Worm (Caenorhabditis elegans) whole organism, L4/young adult: ENCODE results near the gene Y32B12A.5.
"Not testable (repeated sequence)": the region's sequence is repeated elsewhere in the genome, so short reads cannot be mapped to it uniquely, and the experiment has no call there.

ENCODE experiments used
- W03F9.2 ChIP-seq: fragments of 150-350 bp; optimal IDR thresholded peaks from 2 replicates; lab custom pipeline; 2014; ENCODE audit warnings: missing biosample characterization, missing genetic modification characterization
- dao-5 ChIP-seq: sonication (generic microtip); optimal IDR thresholded peaks from 2 replicates; lab custom pipeline; 2016; ENCODE audit warnings: missing genotype, missing genetic modification characterization, moderate library complexity, missing compliant biosample characterization
- him-1 ChIP-seq: sonication (generic microtip); optimal IDR thresholded peaks from 2 replicates; lab custom pipeline; 2016; ENCODE audit warnings: missing genotype, missing genetic modification reagents, missing genetic modification characterization, missing compliant biosample characterization

Gene Y32B12A.5

DNA sequence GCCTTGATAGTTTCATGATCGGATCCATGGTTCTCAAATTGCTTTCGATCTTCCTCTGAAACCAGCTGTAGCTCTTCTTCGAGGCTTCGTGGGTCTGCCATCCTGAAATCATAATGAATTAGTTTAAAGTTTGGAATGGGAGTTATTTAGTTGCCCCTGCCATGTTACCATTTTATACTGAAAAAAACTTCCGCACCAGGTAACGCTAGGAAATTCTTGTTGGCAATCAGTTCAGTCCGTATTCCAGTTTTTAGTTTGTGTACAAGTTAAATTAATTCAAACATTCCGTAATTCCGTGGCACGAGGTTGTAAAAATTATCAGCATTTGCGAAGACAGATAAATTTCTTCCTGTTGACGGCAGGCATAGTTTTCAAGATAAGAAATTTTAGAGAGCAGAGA, at the start of gene Y32B12A.5:
Y32B12A.5 (minus strand) TSS at position 101 of the 400 bp plus-strand sequence.
- TF ChIP-seq him-1 (tag; lab: Kevin White, UChicago) = no peak
- no peak for TF ChIP-seq dao-5 (tag; lab: Kevin White, UChicago)
- TF ChIP-seq W03F9.2 (tag; lab: Kevin White, UChicago) = no peak

- TF ChIP-seq W03F9.2 (tag; lab: Kevin White, UChicago) (no peak), him-1 (tag; lab: Kevin White, UChicago) (no peak), dao-5 (tag; lab: Kevin White, UChicago) (no peak)
These were observed 49.3 kb upstream of the Y32B12A.5 start, which contains the start of gene Y32B12B.1 for ce11 chrV:16536701-16537100. Gene Y32B12B.1 (plus strand): TSS chrV:16537001.

DNA sequence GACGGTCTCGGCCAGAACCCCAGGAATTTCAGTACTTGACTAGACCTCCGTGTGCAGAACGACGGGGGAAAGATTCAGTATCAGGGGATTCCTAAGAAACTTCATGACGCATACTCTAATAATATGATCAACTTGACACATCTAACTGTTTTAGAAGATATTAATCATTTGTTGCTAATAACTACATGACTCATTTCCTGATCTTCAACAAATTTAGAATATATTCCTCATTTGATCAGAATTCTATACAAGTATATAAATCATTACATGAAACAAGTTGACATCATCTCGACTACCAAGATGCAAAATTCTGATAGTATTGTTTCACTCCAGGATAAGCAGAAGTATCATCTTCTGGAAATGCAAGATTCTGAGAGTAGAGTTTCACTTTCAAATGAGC, 47.8 kb upstream of the Y32B12A.5 start, which contains the start of gene Y32B12B.8:
Y32B12B.8 (plus strand) TSS at position 301 of the 400 bp plus-strand sequence.
- TF ChIP-seq dao-5 (tag; lab: Kevin White, UChicago) = no peak
- no peak for TF ChIP-seq W03F9.2 (tag; lab: Kevin White, UChicago)
- TF ChIP-seq him-1 (tag; lab: Kevin White, UChicago) = no peak

ce11 chrV:16534000-16534399, 46.6 kb upstream of the Y32B12A.5 start, which contains the start of gene cpr-2:
Gene cpr-2 (minus strand): TSS chrV:16534100.
- no peak for TF ChIP-seq W03F9.2 (tag; lab: Kevin White, UChicago)
- TF ChIP-seq dao-5 (tag; lab: Kevin White, UChicago) = no peak
- no peak for TF ChIP-seq him-1 (tag; lab: Kevin White, UChicago)

DNA sequence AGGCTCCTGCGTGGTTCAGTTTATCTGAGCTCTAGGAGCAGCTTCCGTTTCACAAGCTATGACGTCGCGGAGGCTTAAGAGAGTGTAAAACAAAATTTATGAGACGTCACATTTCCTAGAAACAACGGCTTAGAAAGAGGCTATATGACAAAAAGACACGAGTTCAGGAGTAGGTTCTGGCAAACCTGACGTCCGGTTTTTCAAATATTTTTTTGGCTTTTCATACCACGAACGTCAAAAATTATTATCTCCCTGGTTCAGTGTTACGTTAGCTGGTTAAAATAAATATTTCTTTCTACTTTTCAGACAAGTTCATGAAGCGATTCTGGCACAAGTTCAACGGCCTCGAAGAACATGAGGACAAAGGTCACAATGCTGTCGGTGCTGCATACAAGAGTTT, 40.4 kb upstream of the Y32B12A.5 start, which contains the start of gene F36D3.16:
F36D3.16 (plus strand) TSS at position 301 of the 400 bp plus-strand sequence.
- TF ChIP-seq W03F9.2 (tag; lab: Kevin White, UChicago) (no peak), him-1 (tag; lab: Kevin White, UChicago) (no peak), dao-5 (tag; lab: Kevin White, UChicago) (no peak)

- TF ChIP-seq W03F9.2 (tag; lab: Kevin White, UChicago) (no peak), him-1 (tag; lab: Kevin White, UChicago) (no peak), dao-5 (tag; lab: Kevin White, UChicago) (no peak)
These were observed 39.5 kb upstream of the Y32B12A.5 start, which contains the start of gene F36D3.8 for ce11 chrV:16526858-16527257. Gene F36D3.8 (plus strand): TSS chrV:16527158.

ce11 chrV:16522242-16522641, 34.9 kb upstream of the Y32B12A.5 start, which contains the start of gene srw-34:
Gene srw-34 (minus strand): TSS chrV:16522342.
- TF ChIP-seq W03F9.2 (tag; lab: Kevin White, UChicago) (no peak), dao-5 (tag; lab: Kevin White, UChicago) (no peak), him-1 (tag; lab: Kevin White, UChicago) (no peak)

- no peak for TF ChIP-seq dao-5 (tag; lab: Kevin White, UChicago)
- TF ChIP-seq him-1 (tag; lab: Kevin White, UChicago) = no peak
- no peak for TF ChIP-seq W03F9.2 (tag; lab: Kevin White, UChicago)
These were observed 30.2 kb upstream of the Y32B12A.5 start, which contains the start of gene F36D3.4 for ce11 chrV:16517619-16518018. Gene F36D3.4 (minus strand): TSS chrV:16517719.

DNA sequence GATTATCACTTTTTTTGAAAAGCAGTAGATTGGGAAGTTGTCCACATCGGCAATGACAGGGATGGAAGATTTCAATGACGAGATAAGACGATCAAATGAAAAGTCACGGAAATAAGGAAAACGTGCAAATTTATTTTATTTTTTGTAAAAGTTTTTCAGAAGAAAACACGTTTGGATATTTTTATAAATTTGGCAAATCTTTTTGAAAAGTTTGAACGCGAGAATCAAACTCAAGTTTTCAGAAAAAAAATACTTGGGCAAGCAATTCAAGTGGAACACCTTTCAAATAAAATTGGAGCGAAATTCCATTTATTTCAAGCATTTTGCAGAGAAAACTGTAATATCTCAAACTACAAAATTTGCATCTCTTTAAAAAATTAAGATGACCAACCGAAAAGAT, 27.8 kb upstream of the Y32B12A.5 start, which contains the start of gene F36D3.5:
F36D3.5 (minus strand) TSS at position 101 of the 400 bp plus-strand sequence.
- not testable (repeated sequence) for TF ChIP-seq W03F9.2, him-1, dao-5 (tag; lab: Kevin White, UChicago)

ce11 chrV:16508667-16509066, 21.3 kb upstream of the Y32B12A.5 start, which contains the start of gene srr-3:
Gene srr-3 (minus strand): TSS chrV:16508767.
- TF ChIP-seq dao-5 (tag; lab: Kevin White, UChicago) = no peak
- TF ChIP-seq him-1 (tag; lab: Kevin White, UChicago) = no peak
- TF ChIP-seq W03F9.2 (tag; lab: Kevin White, UChicago) = no peak

ce11 chrV:16506650-16507049, 19.3 kb upstream of the Y32B12A.5 start:
- TF ChIP-seq dao-5 (tag; lab: Kevin White, UChicago) (no peak), him-1 (tag; lab: Kevin White, UChicago) (no peak), W03F9.2 (tag; lab: Kevin White, UChicago) (no peak)

DNA sequence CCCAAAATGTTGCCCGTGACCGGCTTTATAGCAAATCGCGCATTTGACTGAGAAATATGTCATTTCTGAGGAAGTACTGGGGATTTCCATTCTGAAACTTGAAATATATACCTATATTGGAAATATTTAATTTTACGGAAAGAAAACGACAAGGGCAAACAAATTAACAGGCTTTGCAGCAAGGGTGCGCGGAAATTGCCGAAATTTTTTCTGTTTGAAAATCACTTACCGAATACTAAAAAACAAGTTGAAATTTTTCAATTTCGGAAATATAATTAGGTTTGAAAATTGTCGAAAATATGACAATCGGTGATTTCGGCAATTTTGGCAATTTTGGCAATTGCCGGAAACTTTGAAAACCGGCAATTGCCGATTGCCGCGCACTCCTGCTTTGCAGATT, 18.5 kb upstream of the Y32B12A.5 start, which contains the start of gene nhr-54:
nhr-54 (minus strand) TSS at position 101 of the 400 bp plus-strand sequence.
- TF ChIP-seq dao-5 (tag; lab: Kevin White, UChicago) (no peak), W03F9.2 (tag; lab: Kevin White, UChicago) (no peak), him-1 (tag; lab: Kevin White, UChicago) (no peak)

DNA sequence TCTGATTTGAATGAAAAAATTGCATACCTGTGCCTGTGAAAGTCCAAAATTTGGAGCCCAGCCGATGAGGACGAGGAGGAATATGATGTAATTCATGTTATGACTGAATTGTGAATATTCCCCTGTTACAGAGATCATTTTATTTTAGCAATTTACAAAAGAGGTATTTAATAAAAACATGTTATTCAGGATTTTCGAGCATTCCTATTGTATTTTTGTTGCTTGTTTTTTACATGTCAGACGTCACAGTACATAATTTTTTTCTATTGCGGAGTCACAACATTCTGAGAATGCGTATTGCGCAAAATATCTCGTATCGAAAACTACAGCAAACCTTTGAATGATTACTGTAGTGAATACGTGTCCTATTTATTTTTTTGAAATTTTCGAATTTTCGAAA, 15.8 kb upstream of the Y32B12A.5 start, which contains the start of gene F36D3.14:
F36D3.14 (minus strand) TSS at position 101 of the 400 bp plus-strand sequence.
- no peak for TF ChIP-seq dao-5 (tag; lab: Kevin White, UChicago)
- TF ChIP-seq W03F9.2 (tag; lab: Kevin White, UChicago) = no peak
- no peak for TF ChIP-seq him-1 (tag; lab: Kevin White, UChicago)
